Fruit fly (Drosophila melanogaster): ENCODE results near the gene ArgRS-m.

ArgRS-m gene

dm6 chr3R:7892246-7893000 lies 5.6 kb downstream of the ArgRS-m start (continued):
- TF ChIP-seq CG6792 (GFP tag; optimal IDR thresholded peaks at IDR 0.05) = no peak
- peak; percentile 14 for TF ChIP-seq esn (GFP tag; optimal IDR thresholded peaks at IDR 0.05)
- TF ChIP-seq fkh (GFP tag; optimal IDR thresholded peaks at IDR 0.05) = peak; percentile 69
- TF ChIP-seq Eip93F (GFP tag; optimal IDR thresholded peaks at IDR 0.05) = no peak
- no peak for TF ChIP-seq CG31627 (GFP tag; optimal IDR thresholded peaks at IDR 0.05)
- TF ChIP-seq CG11902 (GFP tag; optimal IDR thresholded peaks at IDR 0.05) = no peak
- no peak for TF ChIP-seq svp (GFP tag)
- TF ChIP-seq Sox15 (GFP tag; optimal IDR thresholded peaks at IDR 0.05) = no peak
- TF ChIP-seq dsx (GFP tag; optimal IDR thresholded peaks at IDR 0.05; ENCODE audit: poor library complexity, severe bottlenecking) = peak; percentile 47
- TF ChIP-seq vri (GFP tag; optimal IDR thresholded peaks at IDR 0.05) = no peak
- no peak for TF ChIP-seq fd85E (GFP tag; optimal IDR thresholded peaks at IDR 0.05)
- TF ChIP-seq CG11294 (GFP tag; IDR thresholded peaks at IDR 0.05) = peak; percentile 49; the same call in 1 of the 2 replicates
- no peak for TF ChIP-seq CG8319 (GFP tag; optimal IDR thresholded peaks at IDR 0.05)
- peak; percentile 45 for TF ChIP-seq CG6276 (GFP tag; optimal IDR thresholded peaks at IDR 0.05)
- TF ChIP-seq net (GFP tag; optimal IDR thresholded peaks at IDR 0.05) = peak; percentile 52
- peak; percentile 57 for TF ChIP-seq OdsH (GFP tag; optimal IDR thresholded peaks at IDR 0.05)
- TF ChIP-seq Hr39 (GFP tag; optimal IDR thresholded peaks at IDR 0.05) = no peak
- peak; percentile 38 for TF ChIP-seq acj6 (GFP tag; optimal IDR thresholded peaks at IDR 0.05)
- peak; percentile 60 for TF ChIP-seq Hr4 (GFP tag; optimal IDR thresholded peaks at IDR 0.05)
- TF ChIP-seq CG32006 (GFP tag; optimal IDR thresholded peaks at IDR 0.05) = peak; percentile 77
- TF ChIP-seq CG7368 (GFP tag; optimal IDR thresholded peaks at IDR 0.05) = no peak
- TF ChIP-seq salr (GFP tag; optimal IDR thresholded peaks at IDR 0.05) = no peak
- TF ChIP-seq Smox (GFP tag; optimal IDR thresholded peaks at IDR 0.05) = no peak
- TF ChIP-seq fd59A (GFP tag; optimal IDR thresholded peaks at IDR 0.05) = no peak
- TF ChIP-seq CG16779 (tag; optimal IDR thresholded peaks at IDR 0.05) = no peak
- peak; percentile 72 for TF ChIP-seq CG6163 (GFP tag; IDR thresholded peaks at IDR 0.05)
- TF ChIP-seq spab (GFP tag; optimal IDR thresholded peaks at IDR 0.05) = peak; percentile 29
- peak; percentile 38 for TF ChIP-seq CG10631 (GFP tag; optimal IDR thresholded peaks at IDR 0.05)
- no peak for TF ChIP-seq lz (GFP tag; optimal IDR thresholded peaks at IDR 0.05)
- no peak for TF ChIP-seq CG3919 (GFP tag; optimal IDR thresholded peaks at IDR 0.05)
- TF ChIP-seq topi (GFP tag; optimal IDR thresholded peaks at IDR 0.05) = no peak
- peak; percentile 71 for TF ChIP-seq Eip78C (GFP tag)
- TF ChIP-seq CG8119 (GFP tag; IDR thresholded peaks at IDR 0.05) = peak; percentile 81
- TF ChIP-seq ss (GFP tag; optimal IDR thresholded peaks at IDR 0.05) = peak; percentile 4 to 71
- no peak for TF ChIP-seq CG10669 (GFP tag; optimal IDR thresholded peaks at IDR 0.05)
- peak; percentile 87 for TF ChIP-seq CG15336 (GFP tag; IDR thresholded peaks at IDR 0.05)
- TF ChIP-seq CG4318 (GFP tag; optimal IDR thresholded peaks at IDR 0.05) = peak; percentile 22
- peak; percentile 9 for TF ChIP-seq Eip75B (GFP tag; optimal IDR thresholded peaks at IDR 0.05)

dm6 chr3R:7894586-7894985 lies 7.7 kb downstream of the ArgRS-m start:
- TF ChIP-seq fd59A (GFP tag; optimal IDR thresholded peaks at IDR 0.05) (no peak), CG1621 (tag; optimal IDR thresholded peaks at IDR 0.05) (peak; percentile 37), Eip75B (GFP tag; optimal IDR thresholded peaks at IDR 0.05) (peak; percentile 33), CG4318 (GFP tag; optimal IDR thresholded peaks at IDR 0.05) (peak; percentile 22), esn (GFP tag; optimal IDR thresholded peaks at IDR 0.05) (no peak), pdm3 (GFP tag; optimal IDR thresholded peaks at IDR 0.05) (peak; percentile 13), achi (GFP tag; optimal IDR thresholded peaks at IDR 0.05) (peak; percentile 0), net (GFP tag; optimal IDR thresholded peaks at IDR 0.05) (no peak), Hr4 (GFP tag; optimal IDR thresholded peaks at IDR 0.05) (peak; percentile 12), CG32006 (GFP tag; optimal IDR thresholded peaks at IDR 0.05) (peak; percentile 52), acj6 (GFP tag; optimal IDR thresholded peaks at IDR 0.05) (no peak), Blimp-1 (GFP tag; optimal IDR thresholded peaks at IDR 0.05) (no peak), CG6276 (GFP tag; optimal IDR thresholded peaks at IDR 0.05) (peak; percentile 8), Eip78C (GFP tag) (peak; percentile 79), OdsH (GFP tag; optimal IDR thresholded peaks at IDR 0.05) (no peak), salr (GFP tag; optimal IDR thresholded peaks at IDR 0.05) (peak in 1 of 2 experiments; percentile 38), CG10669 (GFP tag; optimal IDR thresholded peaks at IDR 0.05) (no peak), Hr38 (GFP tag; optimal IDR thresholded peaks at IDR 0.05) (no peak), CG16779 (tag; optimal IDR thresholded peaks at IDR 0.05) (no peak)

All from whole organism, prepupa.